Fruit fly (Drosophila melanogaster): ENCODE data around the gene MICU3.

DNA sequence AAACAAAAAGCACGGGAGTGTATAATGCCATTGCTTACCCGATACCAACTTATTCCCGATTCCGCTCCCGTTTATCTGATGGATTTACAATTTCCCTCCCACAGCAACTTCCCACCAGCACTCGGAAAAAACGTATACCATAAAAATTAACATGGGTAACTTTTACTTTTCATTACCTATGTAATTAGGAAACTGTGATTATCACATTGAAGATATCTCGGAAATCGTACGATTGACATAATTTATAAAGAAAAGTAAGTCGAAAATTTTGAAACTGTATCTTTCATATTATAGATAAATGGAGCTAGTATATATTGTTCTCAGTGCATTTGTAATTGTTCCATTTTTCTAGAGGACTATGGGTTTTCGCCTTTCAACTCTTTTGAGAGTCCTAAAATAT is 45.4 kb upstream of the MICU3 start:
- TF ChIP-seq CG15710 (tag; optimal IDR thresholded peaks at IDR 0.05): no peak
- TF ChIP-seq Pif1A (GFP tag; optimal IDR thresholded peaks at IDR 0.05): no peak
- no peak for TF ChIP-seq Snoo (tag; optimal IDR thresholded peaks at IDR 0.05)
- no peak for TF ChIP-seq CG34367 (tag; optimal IDR thresholded peaks at IDR 0.05)
- TF ChIP-seq CG10348 (GFP tag; IDR thresholded peaks at IDR 0.05): no peak
- no peak for TF ChIP-seq CG12605 (GFP tag; IDR thresholded peaks at IDR 0.05)
- TF ChIP-seq CG13204 (GFP tag; optimal IDR thresholded peaks at IDR 0.05): no peak
- no peak for TF ChIP-seq Ets98B (GFP tag; IDR thresholded peaks at IDR 0.05)

Data from whole organism, pupa.